Fruit fly (Drosophila melanogaster): ENCODE measurements around the gene CG13384.

CG13384 gene

DNA sequence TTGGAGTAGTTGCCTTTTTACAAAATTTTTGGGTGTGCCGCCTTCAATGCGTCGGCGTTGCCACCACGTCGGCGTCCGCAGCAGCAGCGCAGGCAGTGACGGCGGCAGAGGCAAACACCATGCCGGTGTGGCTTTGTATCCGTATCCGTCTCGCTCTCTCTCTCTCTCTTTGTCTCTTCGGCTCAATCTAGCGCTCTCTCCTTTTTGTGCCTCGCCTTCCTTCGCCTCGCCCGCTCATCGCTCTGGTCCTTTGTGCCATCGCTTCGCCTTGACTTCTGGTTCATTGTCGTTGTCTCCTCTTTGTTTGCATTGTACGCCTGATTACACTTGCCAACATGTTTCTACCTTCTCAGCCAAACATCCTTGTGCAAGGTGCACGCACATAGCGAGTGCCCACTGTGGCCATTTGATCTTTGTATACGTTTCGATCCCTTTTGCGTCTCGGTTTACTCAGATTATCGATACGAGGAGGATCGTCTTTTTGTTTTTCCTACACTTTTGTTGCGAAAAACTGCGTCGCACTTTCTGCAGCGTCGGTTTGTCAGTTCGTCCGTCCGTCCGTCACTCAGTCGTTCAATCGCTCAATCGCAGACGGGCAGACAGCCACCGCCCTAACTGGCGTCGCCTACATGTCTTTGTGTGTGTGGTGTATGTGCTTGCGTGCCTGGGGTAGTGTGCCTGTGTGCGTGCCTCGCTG, 32.2 kb downstream of the CG13384 start:
- peak; percentile 66 for TF ChIP-seq CG13204 (GFP tag; optimal IDR thresholded peaks at IDR 0.05)
- TF ChIP-seq D1 (tag; optimal IDR thresholded peaks at IDR 0.05): peak; percentile 0
- TF ChIP-seq Pif1B (GFP tag; optimal IDR thresholded peaks at IDR 0.05): peak; percentile 68
- TF ChIP-seq CG9948 (tag; optimal IDR thresholded peaks at IDR 0.05): peak; percentile 65
- TF ChIP-seq CG17806 (tag; optimal IDR thresholded peaks at IDR 0.05): peak; percentile 65
- TF ChIP-seq Snoo (tag; optimal IDR thresholded peaks at IDR 0.05): peak; percentile 69
- TF ChIP-seq CG14655 (GFP tag; optimal IDR thresholded peaks at IDR 0.05): peak; percentile 72
- peak; percentile 19; the same call in 1 of the 2 replicates for TF ChIP-seq CG32121 (GFP tag; IDR thresholded peaks at IDR 0.05)
- TF ChIP-seq EcR (GFP tag; optimal IDR thresholded peaks at IDR 0.05): peak; percentile 97
- TF ChIP-seq CG15710 (tag; optimal IDR thresholded peaks at IDR 0.05): peak; percentile 60
- TF ChIP-seq fd96Ca (GFP tag; IDR thresholded peaks at IDR 0.05): 0 out of 3 replicates have a peak, but pooled peaks have one; percentile 62
- peak; percentile 35; the same call in 1 of the 2 replicates for TF ChIP-seq CG12605 (GFP tag; IDR thresholded peaks at IDR 0.05)
- TF ChIP-seq rn (GFP tag; IDR thresholded peaks at IDR 0.05): no peak
- TF ChIP-seq gl (tag; optimal IDR thresholded peaks at IDR 0.05): peak; percentile 61
- TF ChIP-seq Pif1A (GFP tag; optimal IDR thresholded peaks at IDR 0.05): peak; percentile 82
- TF ChIP-seq CG10348 (GFP tag; IDR thresholded peaks at IDR 0.05): no peak
- TF ChIP-seq Ets98B (GFP tag; IDR thresholded peaks at IDR 0.05): peak; percentile 30; the same call in 1 of the 2 replicates
- peak; percentile 65 for TF ChIP-seq CG4496 (GFP tag; IDR thresholded peaks at IDR 0.05)
- TF ChIP-seq CG34367 (tag; optimal IDR thresholded peaks at IDR 0.05): peak; percentile 61
- TF ChIP-seq CG8159 (tag; optimal IDR thresholded peaks at IDR 0.05): peak; percentile 69
- TF ChIP-seq CG8301 (tag; optimal IDR thresholded peaks at IDR 0.05): peak; percentile 59

DNA sequence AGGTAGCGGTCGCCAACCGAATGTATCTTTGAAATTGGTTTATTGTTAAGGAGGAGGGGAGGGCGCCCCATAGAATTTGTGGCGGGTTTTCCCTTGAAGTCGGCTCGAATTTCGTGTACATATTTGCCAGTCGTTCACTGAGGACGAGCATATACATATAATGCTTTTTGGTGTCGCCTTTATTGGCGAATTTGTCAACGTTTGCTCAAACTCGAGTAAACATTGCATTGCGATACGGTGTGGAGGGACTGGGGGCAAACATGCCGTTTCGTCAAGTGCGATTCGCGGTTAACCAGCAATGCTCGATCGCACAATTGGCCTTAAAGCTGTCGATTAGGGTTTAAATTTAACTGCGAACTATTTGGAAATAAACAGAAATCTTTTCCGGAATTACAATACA, 33.3 kb downstream of the CG13384 start:
- TF ChIP-seq CG15710 (tag; optimal IDR thresholded peaks at IDR 0.05): no peak
- TF ChIP-seq CG32121 (GFP tag; IDR thresholded peaks at IDR 0.05): no peak
- no peak for TF ChIP-seq gl (tag; optimal IDR thresholded peaks at IDR 0.05)
- no peak for TF ChIP-seq rn (GFP tag; IDR thresholded peaks at IDR 0.05)
- TF ChIP-seq Ets98B (GFP tag; IDR thresholded peaks at IDR 0.05): no peak
- no peak for TF ChIP-seq Pif1B (GFP tag; optimal IDR thresholded peaks at IDR 0.05)
- TF ChIP-seq CG34367 (tag; optimal IDR thresholded peaks at IDR 0.05): no peak
- no peak for TF ChIP-seq CG17806 (tag; optimal IDR thresholded peaks at IDR 0.05)
- TF ChIP-seq EcR (GFP tag; optimal IDR thresholded peaks at IDR 0.05): no peak
- TF ChIP-seq CG4496 (GFP tag; IDR thresholded peaks at IDR 0.05): no peak
- TF ChIP-seq Snoo (tag; optimal IDR thresholded peaks at IDR 0.05): no peak

DNA sequence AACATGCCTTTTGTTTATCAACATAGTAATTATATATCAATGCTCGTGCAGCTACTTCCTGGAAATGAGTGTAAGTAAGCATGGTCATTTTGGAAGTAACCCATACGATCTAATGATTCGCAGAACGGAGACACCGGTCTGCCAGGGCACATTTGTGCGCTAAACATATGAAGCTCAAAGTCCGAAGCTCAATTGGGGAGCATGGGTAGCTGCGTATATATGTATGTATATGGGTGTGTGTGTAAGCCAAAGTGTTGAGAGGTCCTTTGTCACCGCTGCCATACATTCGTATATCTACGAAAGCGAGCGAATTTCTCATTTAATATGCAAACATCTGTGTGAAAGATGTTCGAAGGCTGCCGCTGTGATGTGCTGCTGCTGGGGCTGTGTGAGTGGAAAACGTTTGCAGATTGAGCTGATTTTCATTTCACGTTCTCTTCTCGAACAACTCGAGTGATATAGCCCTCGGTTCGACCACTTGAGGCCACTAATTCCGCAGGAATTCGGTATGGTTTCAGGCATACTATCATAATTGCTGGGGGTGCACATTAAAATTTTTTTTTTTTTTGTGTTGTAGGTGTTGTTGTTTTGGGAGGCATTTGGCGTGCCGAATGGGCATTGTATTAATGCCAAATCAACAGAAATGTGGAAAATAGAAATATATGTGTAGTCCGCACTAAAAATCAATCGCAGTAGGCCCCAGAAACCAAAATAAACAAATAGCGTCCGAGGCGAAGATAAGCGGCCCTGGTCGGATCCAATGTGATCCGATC, 34.0 kb downstream of the CG13384 start:
- TF ChIP-seq CG12605 (GFP tag; IDR thresholded peaks at IDR 0.05) (no peak), Snoo (tag; optimal IDR thresholded peaks at IDR 0.05) (no peak), gl (tag; optimal IDR thresholded peaks at IDR 0.05) (peak; percentile 44), CG13204 (GFP tag; optimal IDR thresholded peaks at IDR 0.05) (peak; percentile 18)

DNA sequence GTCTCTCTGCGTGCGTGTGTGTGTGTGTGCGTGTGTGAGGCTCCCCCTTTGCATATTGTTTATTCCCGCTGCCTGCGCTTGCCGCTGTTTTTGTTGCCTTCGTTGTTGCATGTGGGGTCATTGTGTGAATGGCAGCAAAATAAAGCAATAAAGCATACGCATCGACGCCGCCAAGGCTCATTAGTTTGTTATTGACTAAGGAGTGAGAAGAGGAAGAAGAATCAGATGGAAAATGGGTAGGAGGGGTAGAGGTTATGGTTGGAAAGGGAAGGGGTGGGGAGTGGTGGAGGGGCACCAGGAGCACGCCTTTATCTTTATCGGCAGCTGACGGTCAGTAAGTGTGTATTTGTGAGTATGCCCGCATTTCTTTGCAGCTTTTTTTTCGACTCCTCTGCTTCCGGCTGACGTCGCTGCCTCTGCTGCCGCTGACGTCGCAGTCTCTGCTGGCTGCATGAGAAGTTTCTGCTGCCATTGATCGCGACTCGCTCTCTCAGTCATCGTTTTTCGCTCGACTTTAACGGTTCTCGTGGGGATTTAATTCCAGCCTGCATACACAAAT, 35.2 kb downstream of the CG13384 start:
- peak; percentile 58 for TF ChIP-seq gl (tag; optimal IDR thresholded peaks at IDR 0.05)
- TF ChIP-seq CG12605 (GFP tag; IDR thresholded peaks at IDR 0.05): 0 out of 2 replicates have a peak, but pooled peaks have one; percentile 18
- TF ChIP-seq CG4496 (GFP tag; IDR thresholded peaks at IDR 0.05): peak; percentile 43; the same call in 1 of the 3 replicates
- TF ChIP-seq EcR (GFP tag; optimal IDR thresholded peaks at IDR 0.05): peak; percentile 94
- no peak for TF ChIP-seq Snoo (tag; optimal IDR thresholded peaks at IDR 0.05)
- peak; percentile 1 for TF ChIP-seq CG14655 (GFP tag; optimal IDR thresholded peaks at IDR 0.05)
- no peak for TF ChIP-seq CG8159 (tag; optimal IDR thresholded peaks at IDR 0.05)
- TF ChIP-seq Pif1B (GFP tag; optimal IDR thresholded peaks at IDR 0.05): no peak
- no peak for TF ChIP-seq Ets98B (GFP tag; IDR thresholded peaks at IDR 0.05)
- no peak for TF ChIP-seq D1 (tag; optimal IDR thresholded peaks at IDR 0.05)
- TF ChIP-seq CG9948 (tag; optimal IDR thresholded peaks at IDR 0.05): no peak
- TF ChIP-seq CG32121 (GFP tag; IDR thresholded peaks at IDR 0.05): no peak
- no peak for TF ChIP-seq CG34367 (tag; optimal IDR thresholded peaks at IDR 0.05)
- no peak for TF ChIP-seq CG17806 (tag; optimal IDR thresholded peaks at IDR 0.05)
- no peak for TF ChIP-seq fd96Ca (GFP tag; IDR thresholded peaks at IDR 0.05)
- no peak for TF ChIP-seq CG10348 (GFP tag; IDR thresholded peaks at IDR 0.05)
- TF ChIP-seq CG15710 (tag; optimal IDR thresholded peaks at IDR 0.05): peak; percentile 28
- no peak for TF ChIP-seq CG8301 (tag; optimal IDR thresholded peaks at IDR 0.05)
- TF ChIP-seq CG13204 (GFP tag; optimal IDR thresholded peaks at IDR 0.05): peak; percentile 75
- TF ChIP-seq Pif1A (GFP tag; optimal IDR thresholded peaks at IDR 0.05): no peak
- TF ChIP-seq rn (GFP tag; IDR thresholded peaks at IDR 0.05): no peak

DNA sequence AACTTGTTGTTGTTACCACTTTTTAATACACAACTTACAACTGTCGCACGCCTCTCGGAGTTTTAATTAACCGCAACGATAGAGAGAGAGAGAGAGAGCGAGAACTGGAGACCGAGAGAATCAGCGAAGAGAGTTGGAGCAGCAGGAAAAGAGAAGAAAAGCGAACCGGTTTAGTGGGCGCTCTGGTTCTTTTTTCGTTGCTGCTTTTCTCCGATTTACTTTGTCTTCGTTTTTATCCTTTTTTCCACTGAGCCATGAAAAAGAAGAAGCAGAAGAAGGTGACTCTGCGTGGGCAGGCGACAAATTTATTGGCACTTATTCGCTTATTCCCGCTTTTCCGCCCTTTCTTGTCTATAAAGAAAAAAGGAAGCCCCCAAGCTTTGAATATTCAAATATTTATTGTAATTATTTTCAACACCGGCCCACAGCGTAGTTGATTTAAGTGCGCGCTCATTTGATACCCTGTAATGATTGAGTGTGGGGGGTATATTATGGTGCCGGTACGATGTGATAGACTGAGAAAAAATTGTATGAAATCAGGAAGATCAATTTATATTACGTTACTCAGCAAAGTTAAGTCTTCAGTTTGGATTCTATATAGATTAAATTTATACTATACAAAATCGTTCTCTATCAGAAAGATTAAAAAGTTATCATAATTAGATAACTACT, 36.1 kb downstream of the CG13384 start:
- no peak for TF ChIP-seq CG32121 (GFP tag; IDR thresholded peaks at IDR 0.05)
- no peak for TF ChIP-seq fd96Ca (GFP tag; IDR thresholded peaks at IDR 0.05)
- peak; percentile 47 for TF ChIP-seq Pif1A (GFP tag; optimal IDR thresholded peaks at IDR 0.05)
- peak; percentile 7 for TF ChIP-seq CG8301 (tag; optimal IDR thresholded peaks at IDR 0.05)
- peak; percentile 38 for TF ChIP-seq CG8159 (tag; optimal IDR thresholded peaks at IDR 0.05)
- TF ChIP-seq gl (tag; optimal IDR thresholded peaks at IDR 0.05): peak; percentile 69
- TF ChIP-seq Ets98B (GFP tag; IDR thresholded peaks at IDR 0.05): no peak
- peak; percentile 57; the same call in 1 of the 3 replicates for TF ChIP-seq CG4496 (GFP tag; IDR thresholded peaks at IDR 0.05)
- TF ChIP-seq CG13204 (GFP tag; optimal IDR thresholded peaks at IDR 0.05): peak; percentile 66
- TF ChIP-seq Pif1B (GFP tag; optimal IDR thresholded peaks at IDR 0.05): peak; percentile 6
- TF ChIP-seq CG12605 (GFP tag; IDR thresholded peaks at IDR 0.05): peak; percentile 36; the same call in 1 of the 2 replicates
- TF ChIP-seq CG34367 (tag; optimal IDR thresholded peaks at IDR 0.05): peak; percentile 43
- no peak for TF ChIP-seq rn (GFP tag; IDR thresholded peaks at IDR 0.05)
- TF ChIP-seq CG15710 (tag; optimal IDR thresholded peaks at IDR 0.05): peak; percentile 11
- TF ChIP-seq CG9948 (tag; optimal IDR thresholded peaks at IDR 0.05): no peak
- TF ChIP-seq CG10348 (GFP tag; IDR thresholded peaks at IDR 0.05): no peak
- TF ChIP-seq Snoo (tag; optimal IDR thresholded peaks at IDR 0.05): no peak
- TF ChIP-seq EcR (GFP tag; optimal IDR thresholded peaks at IDR 0.05): peak; percentile 31
- peak; percentile 22 for TF ChIP-seq CG14655 (GFP tag; optimal IDR thresholded peaks at IDR 0.05)
- peak; percentile 24 for TF ChIP-seq CG17806 (tag; optimal IDR thresholded peaks at IDR 0.05)
- no peak for TF ChIP-seq D1 (tag; optimal IDR thresholded peaks at IDR 0.05)

Data from whole organism, pupa.